Worm (Caenorhabditis elegans) whole organism, L4 larva: ENCODE data around the gene B0244.16.

Experiments used
- D1046.2 ChIP-seq: fragments of 200-800 bp; sonication (Bioruptor generic); IDR thresholded peaks from 2 replicates; pipeline ENCODE4 v1.3.6; 2022; ENCODE audit warnings: missing genetic modification characterization, missing compliant biosample characterization
- F44E2.7 ChIP-seq: fragments of 200-800 bp; sonication (Bioruptor generic); IDR thresholded peaks from 2 replicates; pipeline ENCODE4 v2.1.2; 2022; ENCODE audit warnings: missing genetic modification characterization, missing compliant biosample characterization
- Y105C5A.15 ChIP-seq: fragments of 200-800 bp; sonication (Bioruptor generic); IDR thresholded peaks from 2 replicates; pipeline ENCODE4 v1.3.6; 2022; ENCODE audit warnings: missing genetic modification characterization, missing compliant biosample characterization
- Y75B8A.6 ChIP-seq: fragments of 200-800 bp; sonication (Bioruptor generic); IDR thresholded peaks from 2 replicates; pipeline ENCODE4 v1.3.6; 2022; ENCODE audit warnings: missing genetic modification reagents, missing genetic modification characterization, missing compliant biosample characterization
- ZK337.2 ChIP-seq: fragments of 200-800 bp; sonication (Bioruptor generic); IDR thresholded peaks from 2 replicates; pipeline ENCODE4 v1.3.6; 2022; ENCODE audit warnings: missing genetic modification reagents, missing genetic modification characterization, missing compliant biosample characterization
- ZK546.5 ChIP-seq, 2 experiments: sonication (generic microtip); optimal IDR thresholded peaks; 2 replicates each; lab custom pipeline; 2017; ENCODE audit warnings: missing biosample characterization in 2 of 2, missing genetic modification characterization in 2 of 2
- ama-1 ChIP-seq: fragments of 150-350 bp; optimal IDR thresholded peaks from 2 replicates; lab custom pipeline; 2014; ENCODE audit warnings: inconsistent platforms, mixed read lengths
- attf-4 ChIP-seq: sonication (generic microtip); optimal IDR thresholded peaks from 3 replicates; lab custom pipeline; 2017; ENCODE audit warnings: missing biosample characterization, missing genetic modification characterization
- ceh-20 ChIP-seq: fragments of 200-800 bp; sonication (Bioruptor generic); IDR thresholded peaks from 2 replicates; pipeline ENCODE4 v1.3.6; 2022; ENCODE audit warnings: missing genetic modification reagents, missing genetic modification characterization, missing compliant biosample characterization
- ceh-62 ChIP-seq: sonication (generic microtip); optimal IDR thresholded peaks from 2 replicates; lab custom pipeline; 2017; ENCODE audit warnings: missing biosample characterization, missing genetic modification characterization
- ces-1 ChIP-seq: fragments of 150-350 bp; sonication (generic microtip); optimal IDR thresholded peaks from 4 replicates; lab custom pipeline; 2014; ENCODE audit warnings: missing biosample characterization, missing genetic modification reagents, missing genetic modification characterization
- daf-16 ChIP-seq, 3 experiments: sonication (generic microtip); optimal IDR thresholded peaks; 2 replicates each; lab custom pipeline; 2016 to 2017; ENCODE audit warnings: missing genetic modification characterization in 3 of 3, missing genetic modification reagents in 3 of 3, mild to moderate bottlenecking in 2 of 3, missing compliant biosample characterization in 2 of 3, missing biosample characterization in 1 of 3, moderate library complexity in 1 of 3
- dmd-6 ChIP-seq: fragments of 200-800 bp; sonication (Bioruptor generic); IDR thresholded peaks from 2 replicates; pipeline ENCODE4 v1.3.6; 2022; ENCODE audit warnings: missing genetic modification reagents, missing genetic modification characterization, missing compliant biosample characterization
- dmd-8 ChIP-seq: fragments of 200-800 bp; sonication (Bioruptor generic); IDR thresholded peaks from 2 replicates; pipeline ENCODE4 v1.3.6; 2022; ENCODE audit warnings: missing genetic modification characterization, missing compliant biosample characterization
- gei-8 ChIP-seq: fragments of 200-800 bp; sonication (Bioruptor generic); optimal IDR thresholded peaks from 2 replicates; lab custom pipeline; 2018; ENCODE audit warnings: mild to moderate bottlenecking, missing genetic modification characterization, missing compliant biosample characterization
- hlh-11 ChIP-seq: fragments of 200-800 bp; sonication (Bioruptor generic); optimal IDR thresholded peaks from 2 replicates; lab custom pipeline; 2018; ENCODE audit warnings: mild to moderate bottlenecking, missing genetic modification characterization, missing compliant biosample characterization
- hlh-30 ChIP-seq: sonication (generic microtip); optimal IDR thresholded peaks from 2 replicates; lab custom pipeline; 2017; ENCODE audit warnings: antibody characterized with exemption, mild to moderate bottlenecking, missing genetic modification characterization, missing compliant biosample characterization; ENCODE audit not compliant: insufficient read depth
- hmg-1.1 ChIP-seq: fragments of 200-800 bp; sonication (Bioruptor generic); IDR thresholded peaks from 2 replicates; pipeline ENCODE4 v1.3.6; 2022; ENCODE audit warnings: missing genetic modification reagents, missing genetic modification characterization, missing compliant biosample characterization
- jun-1 ChIP-seq: fragments of 150-350 bp; optimal IDR thresholded peaks from 2 replicates; lab custom pipeline; 2014; ENCODE audit warnings: missing biosample characterization, missing genetic modification reagents, missing genetic modification characterization
- lim-7 ChIP-seq: fragments of 200-800 bp; sonication (Bioruptor generic); IDR thresholded peaks from 2 replicates; pipeline ENCODE4 v1.3.6; 2022; ENCODE audit warnings: missing genetic modification characterization, missing compliant biosample characterization
- lin-1 ChIP-seq: fragments of 200-800 bp; sonication (Bioruptor generic); IDR thresholded peaks from 2 replicates; pipeline ENCODE4 v1.3.6; 2022; ENCODE audit warnings: missing genetic modification reagents, missing genetic modification characterization, missing compliant biosample characterization
- lin-15B ChIP-seq: fragments of 150-350 bp; sonication (generic microtip); optimal IDR thresholded peaks from 3 replicates; lab custom pipeline; 2014; ENCODE audit warnings: missing biosample characterization, missing genetic modification characterization
- lin-29 ChIP-seq: fragments of 200-800 bp; sonication (Bioruptor generic); IDR thresholded peaks from 2 replicates; pipeline ENCODE4 v1.3.6; 2022; ENCODE audit warnings: missing genetic modification reagents, missing genetic modification characterization, missing compliant biosample characterization
- lin-39 ChIP-seq: fragments of 150-350 bp; optimal IDR thresholded peaks from 2 replicates; lab custom pipeline; 2014; ENCODE audit warnings: missing biosample characterization, missing genetic modification reagents, missing genetic modification characterization
- lir-3 ChIP-seq: sonication (generic microtip); optimal IDR thresholded peaks from 2 replicates; lab custom pipeline; 2016; ENCODE audit warnings: mild to moderate bottlenecking, missing genetic modification characterization, missing compliant biosample characterization
- lsy-2 ChIP-seq, 2 experiments: fragments of 150-350 bp in 1 of 2; sonication (generic microtip) in 1 of 2; optimal IDR thresholded peaks; 2 replicates each; lab custom pipeline; 2014 to 2017; ENCODE audit warnings: missing biosample characterization in 2 of 2, missing genetic modification characterization in 2 of 2
- madf-5 ChIP-seq, 2 experiments: fragments of 200-800 bp; sonication (Bioruptor generic); IDR thresholded peaks; 2 replicates each; pipeline ENCODE4 v1.3.6; 2022; ENCODE audit warnings: missing compliant biosample characterization in 2 of 2, missing genetic modification characterization in 2 of 2
- mdt-29 ChIP-seq: fragments of 200-800 bp; sonication (Bioruptor generic); IDR thresholded peaks from 2 replicates; pipeline ENCODE4 v1.3.6; 2022; ENCODE audit warnings: missing genetic modification reagents, missing genetic modification characterization, missing compliant biosample characterization
- mxl-2 ChIP-seq: fragments of 200-800 bp; sonication (Bioruptor generic); conservative IDR thresholded peaks from 2 replicates; pipeline ENCODE4 v1.3.6; 2022; ENCODE audit warnings: missing genetic modification reagents, missing genetic modification characterization, missing compliant biosample characterization
- mxl-3 ChIP-seq: fragments of 200-800 bp; sonication (Bioruptor generic); optimal IDR thresholded peaks from 2 replicates; lab custom pipeline; 2018; ENCODE audit warnings: mild to moderate bottlenecking, missing genetic modification characterization, missing compliant biosample characterization
- nhr-111 ChIP-seq: fragments of 200-800 bp; sonication (Bioruptor generic); optimal IDR thresholded peaks from 2 replicates; lab custom pipeline; 2018; ENCODE audit warnings: mild to moderate bottlenecking, missing genetic modification characterization, missing compliant biosample characterization
- nhr-237 ChIP-seq: sonication (generic microtip); optimal IDR thresholded peaks from 2 replicates; lab custom pipeline; 2017; ENCODE audit warnings: missing biosample characterization, missing genetic modification characterization
- nhr-25 ChIP-seq: sonication (generic microtip); optimal IDR thresholded peaks from 2 replicates; lab custom pipeline; 2017; ENCODE audit warnings: missing genetic modification characterization, mild to moderate bottlenecking, missing compliant biosample characterization, antibody characterized with exemption, moderate library complexity, borderline replicate concordance; ENCODE audit not compliant: insufficient read depth
- nhr-28 ChIP-seq: fragments of 150-350 bp; optimal IDR thresholded peaks from 2 replicates; lab custom pipeline; 2014; ENCODE audit warnings: missing biosample characterization, missing genetic modification characterization
- php-3 ChIP-seq: fragments of 200-800 bp; sonication (Bioruptor generic); IDR thresholded peaks from 2 replicates; pipeline ENCODE4 v1.3.6; 2022; ENCODE audit warnings: missing genetic modification reagents, missing genetic modification characterization, missing compliant biosample characterization
- set-16 ChIP-seq: fragments of 200-800 bp; sonication (Bioruptor generic); IDR thresholded peaks from 2 replicates; pipeline ENCODE4 v1.3.6; 2022; ENCODE audit warnings: missing genetic modification reagents, missing genetic modification characterization, missing compliant biosample characterization
- snpc-1.2 ChIP-seq: fragments of 200-800 bp; sonication (Bioruptor generic); IDR thresholded peaks from 2 replicates; pipeline ENCODE4 v1.3.6; 2022; ENCODE audit warnings: missing genetic modification reagents, missing genetic modification characterization, missing compliant biosample characterization
- snpc-4 ChIP-seq: fragments of 150-350 bp; optimal IDR thresholded peaks from 2 replicates; lab custom pipeline; 2014; ENCODE audit warnings: missing biosample characterization, missing genetic modification characterization
- spr-1 ChIP-seq: sonication (generic microtip); optimal IDR thresholded peaks from 2 replicates; lab custom pipeline; 2016; ENCODE audit warnings: mild to moderate bottlenecking, missing genetic modification characterization, missing compliant biosample characterization
- unc-130 ChIP-seq: sonication (generic microtip); optimal IDR thresholded peaks from 2 replicates; lab custom pipeline; 2016; ENCODE audit warnings: missing genetic modification reagents, missing genetic modification characterization, missing compliant biosample characterization
- unc-39 ChIP-seq: sonication (generic microtip); optimal IDR thresholded peaks from 2 replicates; lab custom pipeline; 2017; ENCODE audit warnings: missing biosample characterization, missing genetic modification characterization
- unc-62 ChIP-seq, 3 experiments: fragments of 150-350 bp in 1 of 3; sonication (generic microtip); optimal IDR thresholded peaks in 2 of 3; peaks in 1 of 3; 1 replicate in 1 of 3; 2 replicates in 2 of 3; lab custom pipeline; 2014 to 2017; ENCODE audit warnings: missing biosample characterization in 3 of 3, missing genetic modification characterization in 3 of 3, missing genetic modification reagents in 3 of 3, missing genotype in 1 of 3
- zfp-2 ChIP-seq: sonication (generic microtip); optimal IDR thresholded peaks from 2 replicates; lab custom pipeline; 2016; ENCODE audit warnings: mild to moderate bottlenecking, missing genetic modification characterization, missing compliant biosample characterization
- zfp-3 ChIP-seq: fragments of 200-800 bp; sonication (Bioruptor generic); conservative IDR thresholded peaks from 2 replicates; pipeline ENCODE4 v1.3.6; 2022; ENCODE audit warnings: missing genetic modification reagents, missing genetic modification characterization, missing compliant biosample characterization
- zip-11 ChIP-seq: fragments of 200-800 bp; sonication (Bioruptor generic); IDR thresholded peaks from 2 replicates; pipeline ENCODE4 v1.3.6; 2022; ENCODE audit warnings: missing genetic modification characterization, missing compliant biosample characterization

B0244.16 gene

ce11 chrIII:5761886-5762285, 21.1 kb downstream of the B0244.16 start (continued):
- TF ChIP-seq mxl-2 (GFP tag; lab: Robert Waterston, UW): 0 out of 2 replicates have a peak, but pooled peaks have one; percentile 23
- peak; percentile 73; the same call in 1 of the 2 replicates for TF ChIP-seq Y75B8A.6 (GFP tag; lab: Robert Waterston, UW)
- TF ChIP-seq mdt-29 (GFP tag; lab: Robert Waterston, UW): no peak
- no peak for TF ChIP-seq snpc-4
- TF ChIP-seq ceh-20: no peak
- peak; percentile 76; the same call in 1 of the 2 replicates for TF ChIP-seq Y105C5A.15
- no peak for TF ChIP-seq ama-1 (lab: Kevin White, UChicago)
- TF ChIP-seq spr-1: peak; percentile 11
- no peak for TF ChIP-seq hlh-11 (tag; lab: Kevin White, UChicago)
- TF ChIP-seq unc-62 (GFP tag; optimal IDR thresholded peaks at IDR 0.05 in 1 of 2; lab: Kevin White, UChicago): peak in 1 of 2 experiments; percentile 67
- TF ChIP-seq unc-62 (tag; optimal IDR thresholded peaks at IDR 0.05; lab: Kevin White, UChicago): no peak
- no peak for TF ChIP-seq zfp-2
- peak; percentile 50 for TF ChIP-seq mxl-3 (GFP tag; lab: Kevin White, UChicago)

DNA sequence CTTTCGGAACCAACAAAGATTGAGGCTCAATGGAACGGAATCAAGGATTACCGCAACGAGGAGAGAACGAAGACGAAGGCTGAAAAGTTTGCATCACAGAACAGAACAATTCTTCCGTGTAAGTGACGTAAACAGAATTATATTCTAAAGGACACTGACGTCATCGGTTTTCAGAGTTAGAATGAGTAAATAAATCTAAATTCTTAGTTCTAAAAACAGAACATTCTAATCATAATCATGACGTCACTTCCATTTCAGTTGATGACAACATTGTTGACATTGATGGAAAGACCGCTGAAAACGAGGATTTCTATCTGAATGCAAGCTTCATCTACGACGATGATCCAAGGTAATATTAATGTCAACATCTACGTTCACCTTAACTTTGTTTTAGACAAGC, 23.2 kb downstream of the B0244.16 start:
- TF ChIP-seq mdt-29 (GFP tag; lab: Robert Waterston, UW) (no peak), nhr-111 (GFP tag; lab: Kevin White, UChicago) (no peak), ZK337.2 (GFP tag; lab: Robert Waterston, UW) (no peak), lin-1 (GFP tag; lab: Robert Waterston, UW) (no peak), lsy-2 (tag; optimal IDR thresholded peaks at IDR 0.05; lab: Kevin White, UChicago) (no peak), nhr-28 (tag; lab: Kevin White, UChicago) (no peak)

DNA sequence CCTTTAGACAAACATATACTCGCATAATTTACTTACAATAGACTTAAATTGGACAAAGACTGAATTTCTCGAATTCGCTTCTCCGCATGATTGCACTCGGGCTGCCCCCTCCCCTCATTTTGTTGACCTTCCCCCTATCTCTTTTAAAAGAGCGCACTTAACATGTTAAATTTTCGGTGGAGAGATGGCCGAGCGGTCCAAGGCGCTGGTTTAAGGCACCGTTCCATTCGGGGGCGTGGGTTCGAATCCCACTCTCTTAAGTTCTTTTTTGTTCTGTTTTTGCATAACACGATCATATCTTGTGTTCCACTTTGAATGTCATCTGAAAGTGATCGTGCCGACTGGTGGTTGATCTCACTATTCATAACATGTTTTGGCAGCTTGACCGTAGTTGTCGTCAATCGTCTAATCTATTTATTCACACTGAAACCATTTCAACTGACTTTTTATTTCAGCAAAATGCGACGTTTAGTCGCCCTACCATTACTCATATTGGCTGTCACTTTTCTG, 29.0 kb downstream of the B0244.16 start, which contains the start of gene cutl-23:
Gene cutl-23, plus strand, starts transcription at position 460 of the 510 bp plus-strand sequence.
- TF ChIP-seq zfp-3 (GFP tag; lab: Robert Waterston, UW) (no peak), nhr-25 (no peak), ces-1 (GFP tag; lab: Kevin White, UChicago) (no peak), D1046.2 (GFP tag; lab: Robert Waterston, UW) (peak; percentile 71; the same call in 1 of the 2 replicates), madf-5 (GFP tag; IDR thresholded peaks at IDR 0.05; lab: Robert Waterston, UW) (peak in 1 of 2 experiments; percentile 60; a peak in 1 of 4 replicates), unc-39 (no peak), unc-130 (GFP tag; lab: Kevin White, UChicago) (peak; percentile 51), F44E2.7 (GFP tag; lab: Robert Waterston, UW) (peak; percentile 59; the same call in 1 of the 2 replicates), php-3 (GFP tag; lab: Robert Waterston, UW) (no peak), lin-39 (tag; lab: Kevin White, UChicago) (no peak), gei-8 (GFP tag; lab: Kevin White, UChicago) (no peak), dmd-8 (peak; percentile 81), snpc-4 (no peak), set-16 (GFP tag; lab: Robert Waterston, UW) (no peak), jun-1 (tag; lab: Kevin White, UChicago) (no peak), ZK337.2 (GFP tag; lab: Robert Waterston, UW) (no peak), ceh-62 (tag; lab: Kevin White, UChicago) (no peak), lin-1 (GFP tag; lab: Robert Waterston, UW) (0 out of 2 replicates have a peak, but pooled peaks have one; percentile 29), hlh-30 (tag; lab: Kevin White, UChicago) (no peak), hmg-1.1 (GFP tag; lab: Robert Waterston, UW) (peak; percentile 49; the same call in 1 of the 2 replicates), zip-11 (no peak), nhr-111 (GFP tag; lab: Kevin White, UChicago) (no peak), attf-4 (tag; lab: Kevin White, UChicago) (no peak), lin-15B (tag; lab: Kevin White, UChicago) (no peak), spr-1 (no peak), lir-3 (tag; lab: Kevin White, UChicago) (peak; percentile 69), hlh-11 (tag; lab: Kevin White, UChicago) (peak; percentile 19), daf-16 (GFP tag; optimal IDR thresholded peaks at IDR 0.05; lab: Kevin White, UChicago) (peak in 1 of 2 experiments; percentile 34), daf-16 (tag; optimal IDR thresholded peaks at IDR 0.05; lab: Kevin White, UChicago) (no peak), nhr-237 (tag; lab: Kevin White, UChicago) (no peak), dmd-6 (peak; percentile 24; the same call in 1 of the 2 replicates), snpc-1.2 (GFP tag; lab: Robert Waterston, UW) (peak; percentile 65), lin-29 (no peak), ZK546.5 (tag; optimal IDR thresholded peaks at IDR 0.05; lab: Kevin White, UChicago) (no peak), lim-7 (peak; percentile 86)
